Worm (Caenorhabditis elegans) whole organism, L1 larva: ENCODE data around the gene C04E12.2.
"Not testable (repeated sequence)": the region's sequence is repeated elsewhere in the genome, so short reads cannot be mapped to it uniquely, and the experiment has no call there.

Experiments
- C04F5.9 ChIP-seq: sonication (generic microtip); optimal IDR thresholded peaks from 2 replicates; lab custom pipeline; 2016; ENCODE audit warnings: missing genetic modification characterization, missing compliant biosample characterization
- F16B12.6 ChIP-seq: fragments of 150-350 bp; optimal IDR thresholded peaks from 2 replicates; lab custom pipeline; 2014; ENCODE audit warnings: missing biosample characterization, missing genetic modification characterization
- Y116A8C.19 ChIP-seq: sonication (generic microtip); optimal IDR thresholded peaks from 2 replicates; lab custom pipeline; 2016; ENCODE audit warnings: missing compliant biosample characterization, missing genetic modification characterization, borderline replicate concordance
- ama-1 ChIP-seq: fragments of 150-350 bp; optimal IDR thresholded peaks from 2 replicates; lab custom pipeline; 2014
- ceh-8 ChIP-seq: fragments of 200-800 bp; sonication (Bioruptor generic); optimal IDR thresholded peaks from 2 replicates; lab custom pipeline; 2018; ENCODE audit warnings: mild to moderate bottlenecking, missing genetic modification characterization, moderate library complexity, missing compliant biosample characterization
- ces-1 ChIP-seq: fragments of 150-350 bp; optimal IDR thresholded peaks from 2 replicates; lab custom pipeline; 2014; ENCODE audit warnings: missing biosample characterization, missing genetic modification reagents, missing genetic modification characterization
- dpl-1 ChIP-seq, 3 experiments: fragments of 150-350 bp in 2 of 3; sonication (generic microtip) in 1 of 3; optimal IDR thresholded peaks; 2 replicates each; lab custom pipeline; 2014 to 2017; ENCODE audit warnings: missing biosample characterization in 3 of 3, missing genetic modification characterization in 3 of 3, missing genetic modification reagents in 3 of 3
- dsc-1 ChIP-seq: sonication (generic microtip); optimal IDR thresholded peaks from 2 replicates; lab custom pipeline; 2016; ENCODE audit warnings: mild to moderate bottlenecking, missing genetic modification characterization, missing compliant biosample characterization
- efl-1 ChIP-seq, 4 experiments: fragments of 150-350 bp; optimal IDR thresholded peaks in 3 of 4; peaks in 1 of 4; 1 replicate in 1 of 4; 2 replicates in 3 of 4; lab custom pipeline; 2014; ENCODE audit warnings: missing biosample characterization in 2 of 4, missing genetic modification characterization in 2 of 4, missing genetic modification reagents in 2 of 4
- efl-3 ChIP-seq: fragments of 200-800 bp; sonication (Bioruptor generic); optimal IDR thresholded peaks from 2 replicates; lab custom pipeline; 2018; ENCODE audit warnings: mild to moderate bottlenecking, missing genetic modification characterization, missing compliant biosample characterization
- egl-13 ChIP-seq: sonication (generic microtip); optimal IDR thresholded peaks from 2 replicates; lab custom pipeline; 2016; ENCODE audit warnings: missing genotype, missing genetic modification reagents, missing genetic modification characterization, missing compliant biosample characterization
- elt-3 ChIP-seq, 6 experiments: fragments of 150-350 bp in 1 of 6; sonication (generic microtip); optimal IDR thresholded peaks; 2 replicates each; lab custom pipeline; 2017 to 2018; ENCODE audit warnings: missing biosample characterization in 6 of 6, missing genetic modification characterization in 6 of 6, inconsistent platforms in 1 of 6
- ets-5 ChIP-seq: fragments of 200-800 bp; sonication (Bioruptor generic); IDR thresholded peaks from 2 replicates; pipeline ENCODE4 v1.3.6; 2022; ENCODE audit warnings: missing genetic modification characterization, missing compliant biosample characterization
- fkh-10 ChIP-seq: sonication (generic microtip); optimal IDR thresholded peaks from 2 replicates; lab custom pipeline; 2017; ENCODE audit warnings: missing biosample characterization, missing genetic modification reagents, missing genetic modification characterization
- fkh-4 ChIP-seq: sonication (generic microtip); optimal IDR thresholded peaks from 2 replicates; lab custom pipeline; 2016; ENCODE audit warnings: missing compliant biosample characterization, missing genetic modification characterization, borderline replicate concordance
- fkh-8 ChIP-seq: sonication (generic microtip); optimal IDR thresholded peaks from 2 replicates; lab custom pipeline; 2016; ENCODE audit warnings: mild to moderate bottlenecking, missing genetic modification characterization, missing compliant biosample characterization
- fos-1 ChIP-seq: fragments of 150-350 bp; optimal IDR thresholded peaks from 2 replicates; lab custom pipeline; 2014; ENCODE audit warnings: missing biosample characterization, missing genetic modification characterization
- grh-1 ChIP-seq: fragments of 200-800 bp; sonication (Bioruptor generic); IDR thresholded peaks from 2 replicates; pipeline ENCODE4 v1.3.6; 2022; ENCODE audit warnings: missing genetic modification reagents, missing genetic modification characterization, missing compliant biosample characterization
- hlh-4 ChIP-seq: sonication (generic microtip); optimal IDR thresholded peaks from 2 replicates; lab custom pipeline; 2016; ENCODE audit warnings: mild to moderate bottlenecking, missing genetic modification characterization, missing compliant biosample characterization
- hpl-2 ChIP-seq: fragments of 150-350 bp; optimal IDR thresholded peaks from 2 replicates; lab custom pipeline; 2014; ENCODE audit warnings: missing biosample characterization, missing genetic modification reagents, missing genetic modification characterization
- isw-1 ChIP-seq: fragments of 200-800 bp; sonication (Bioruptor generic); IDR thresholded peaks from 2 replicates; pipeline ENCODE4 v1.3.6; 2022; ENCODE audit warnings: missing genetic modification characterization, missing compliant biosample characterization
- jun-1 ChIP-seq: fragments of 150-350 bp; optimal IDR thresholded peaks from 2 replicates; lab custom pipeline; 2014; ENCODE audit warnings: missing biosample characterization, missing genetic modification reagents, missing genetic modification characterization
- lin-13 ChIP-seq: fragments of 150-350 bp; optimal IDR thresholded peaks from 2 replicates; lab custom pipeline; 2014; ENCODE audit warnings: missing biosample characterization, missing genetic modification reagents, missing genetic modification characterization
- lin-14 ChIP-seq: fragments of 200-800 bp; sonication (Bioruptor generic); optimal IDR thresholded peaks from 2 replicates; lab custom pipeline; 2018; ENCODE audit warnings: mild to moderate bottlenecking, missing genetic modification characterization, moderate library complexity, missing compliant biosample characterization
- lin-39 ChIP-seq: fragments of 150-350 bp; optimal IDR thresholded peaks from 2 replicates; lab custom pipeline; 2014; ENCODE audit warnings: missing biosample characterization, missing genetic modification reagents, missing genetic modification characterization
- lsy-2 ChIP-seq, 2 experiments: fragments of 150-350 bp; optimal IDR thresholded peaks; 2 replicates each; lab custom pipeline; 2014; ENCODE audit warnings: missing biosample characterization in 2 of 2, missing genetic modification characterization in 2 of 2
- mab-9 ChIP-seq: fragments of 200-800 bp; sonication (Bioruptor generic); IDR thresholded peaks from 2 replicates; pipeline ENCODE4 v1.3.6; 2022; ENCODE audit warnings: missing genetic modification reagents, missing genetic modification characterization, missing compliant biosample characterization
- mdl-1 ChIP-seq, 2 experiments: fragments of 150-350 bp; optimal IDR thresholded peaks; 2 replicates each; lab custom pipeline; 2014 to 2017; ENCODE audit warnings: missing biosample characterization in 2 of 2, missing genetic modification characterization in 2 of 2, inconsistent platforms in 1 of 2
- nhr-19 ChIP-seq: fragments of 200-800 bp; sonication (Bioruptor generic); conservative IDR thresholded peaks from 2 replicates; pipeline ENCODE4 v1.3.6; 2022; ENCODE audit warnings: missing genetic modification characterization, missing compliant biosample characterization
- nhr-28 ChIP-seq: fragments of 150-350 bp; optimal IDR thresholded peaks from 2 replicates; lab custom pipeline; 2014; ENCODE audit warnings: missing biosample characterization, missing genetic modification characterization
- nhr-47 ChIP-seq: sonication (generic microtip); optimal IDR thresholded peaks from 2 replicates; lab custom pipeline; 2016; ENCODE audit warnings: mild to moderate bottlenecking, missing genetic modification characterization, moderate library complexity, missing compliant biosample characterization
- nhr-77 ChIP-seq: fragments of 150-350 bp; optimal IDR thresholded peaks from 2 replicates; lab custom pipeline; 2014; ENCODE audit warnings: missing biosample characterization, missing genetic modification characterization
- nhr-84 ChIP-seq: sonication (generic microtip); optimal IDR thresholded peaks from 2 replicates; lab custom pipeline; 2017; ENCODE audit warnings: missing biosample characterization, missing genetic modification characterization
- nhr-85 ChIP-seq: sonication (generic microtip); peaks from one replicate; lab custom pipeline; 2016; ENCODE audit warnings: missing genetic modification characterization, inconsistent platforms, missing compliant biosample characterization
- pqm-1 ChIP-seq: sonication (generic microtip); optimal IDR thresholded peaks from 3 replicates; lab custom pipeline; 2017; ENCODE audit warnings: missing biosample characterization, missing genetic modification characterization
- rnt-1 ChIP-seq: sonication (generic microtip); optimal IDR thresholded peaks from 2 replicates; lab custom pipeline; 2016; ENCODE audit warnings: mild to moderate bottlenecking, missing genetic modification characterization, moderate library complexity, missing compliant biosample characterization
- sup-37 ChIP-seq: fragments of 200-800 bp; sonication (Bioruptor generic); optimal IDR thresholded peaks from 2 replicates; lab custom pipeline; 2018; ENCODE audit warnings: mild to moderate bottlenecking, missing genetic modification characterization, missing compliant biosample characterization
- swsn-7 ChIP-seq: sonication (generic microtip); optimal IDR thresholded peaks from 2 replicates; lab custom pipeline; 2016; ENCODE audit warnings: missing genetic modification characterization, missing compliant biosample characterization
- tbx-2 ChIP-seq: sonication (generic microtip); optimal IDR thresholded peaks from 2 replicates; lab custom pipeline; 2016; ENCODE audit warnings: missing genetic modification characterization, missing compliant biosample characterization
- unc-130 ChIP-seq: fragments of 150-350 bp; optimal IDR thresholded peaks from 2 replicates; lab custom pipeline; 2017; ENCODE audit warnings: missing biosample characterization, missing genetic modification characterization, inconsistent platforms
- unc-30 ChIP-seq: sonication (generic microtip); optimal IDR thresholded peaks from 2 replicates; lab custom pipeline; 2017; ENCODE audit warnings: missing biosample characterization, missing genetic modification characterization
- zag-1 ChIP-seq: fragments of 150-350 bp; optimal IDR thresholded peaks from 2 replicates; lab custom pipeline; 2014; ENCODE audit warnings: missing biosample characterization, missing genetic modification characterization

The C04E12.2 gene

DNA sequence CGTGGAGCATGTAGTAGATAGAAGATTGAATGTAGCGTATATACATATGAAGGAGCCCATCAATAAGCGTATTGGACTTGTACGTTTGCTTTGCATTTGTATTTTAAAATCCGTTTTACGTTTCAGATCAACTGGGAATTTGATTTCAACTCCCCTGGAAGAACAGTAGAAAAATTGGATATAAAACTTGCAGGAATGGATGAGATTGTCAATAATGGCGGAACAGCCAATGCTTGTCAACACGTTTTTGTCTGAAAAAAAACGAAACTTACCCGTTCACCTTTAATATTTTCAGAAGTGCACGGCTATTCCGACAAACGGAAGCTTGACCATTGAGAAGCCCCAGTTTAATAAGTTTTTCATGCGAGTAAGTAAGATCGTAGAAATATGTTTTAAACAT lies at the start of gene C04E12.2:
Gene C04E12.2 (plus strand): TSS at position 301 of the 400 bp plus-strand sequence.
- TF ChIP-seq nhr-77 (tag; lab: Kevin White, UChicago); egl-13; nhr-19 (GFP tag; lab: Robert Waterston, UW): not testable (repeated sequence)

DNA sequence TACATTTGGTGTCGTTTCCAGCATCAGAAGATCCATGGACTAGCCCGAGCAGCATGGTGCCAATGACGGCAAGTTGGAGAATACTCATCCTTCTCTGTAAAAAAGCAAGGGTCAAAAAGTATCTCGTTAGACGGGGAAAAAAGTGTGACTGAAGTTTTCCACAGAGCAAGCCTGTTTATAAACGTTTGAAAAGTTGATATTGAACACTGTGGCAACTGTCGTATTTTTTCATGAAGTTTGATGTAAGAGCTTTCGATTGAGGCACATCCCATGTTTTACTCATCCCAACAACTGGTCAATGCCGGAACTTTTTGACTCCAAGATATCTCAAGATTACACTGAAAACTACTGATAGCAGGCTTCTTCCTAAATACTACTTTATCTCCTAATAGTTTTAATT lies 48.9 kb upstream of the C04E12.2 start, which contains the start of gene F35F10.13:
Gene F35F10.13 (minus strand): TSS at position 101 of the 400 bp plus-strand sequence.
- no peak for TF ChIP-seq lin-13 (GFP tag; lab: Kevin White, UChicago)
- no peak for TF ChIP-seq dpl-1 (GFP tag; optimal IDR thresholded peaks at IDR 0.05; lab: Kevin White, UChicago)
- no peak for TF ChIP-seq rnt-1

DNA sequence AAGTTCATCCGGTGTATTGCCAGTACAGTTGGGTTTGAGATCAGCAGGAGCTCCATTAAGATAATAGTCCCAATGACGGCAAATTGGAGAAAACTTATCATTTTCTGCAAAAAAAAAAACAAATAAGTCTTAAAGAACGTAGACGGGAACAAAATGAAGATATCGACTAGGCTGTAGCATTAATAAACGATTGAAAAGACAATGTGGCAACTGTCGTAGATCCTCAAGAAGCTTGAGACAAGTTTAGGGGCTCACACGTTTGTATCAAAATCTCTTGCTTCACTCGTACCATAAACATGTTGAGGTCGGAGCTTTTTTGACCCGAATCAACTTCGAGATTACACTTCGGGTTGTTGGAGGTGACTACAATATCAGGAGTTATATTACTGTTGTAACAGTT lies 47.9 kb upstream of the C04E12.2 start, which contains the start of gene F35F10.14:
Gene F35F10.14 (minus strand): TSS at position 101 of the 400 bp plus-strand sequence.
- TF ChIP-seq Y116A8C.19 (tag; lab: Kevin White, UChicago) = no peak
- no peak for TF ChIP-seq dpl-1 (GFP tag; optimal IDR thresholded peaks at IDR 0.05; lab: Kevin White, UChicago)
- TF ChIP-seq isw-1 (GFP tag; lab: Robert Waterston, UW) = no peak
- no peak for TF ChIP-seq nhr-47 (tag; lab: Kevin White, UChicago)
- no peak for TF ChIP-seq dsc-1 (tag; lab: Kevin White, UChicago)
- no peak for TF ChIP-seq grh-1 (GFP tag; lab: Robert Waterston, UW)
- no peak for TF ChIP-seq fkh-4 (tag; lab: Kevin White, UChicago)
- no peak for TF ChIP-seq hlh-4 (tag; lab: Kevin White, UChicago)
- TF ChIP-seq C04F5.9 (tag; lab: Kevin White, UChicago) = no peak
- no peak for TF ChIP-seq fkh-10 (GFP tag; lab: Kevin White, UChicago)

DNA sequence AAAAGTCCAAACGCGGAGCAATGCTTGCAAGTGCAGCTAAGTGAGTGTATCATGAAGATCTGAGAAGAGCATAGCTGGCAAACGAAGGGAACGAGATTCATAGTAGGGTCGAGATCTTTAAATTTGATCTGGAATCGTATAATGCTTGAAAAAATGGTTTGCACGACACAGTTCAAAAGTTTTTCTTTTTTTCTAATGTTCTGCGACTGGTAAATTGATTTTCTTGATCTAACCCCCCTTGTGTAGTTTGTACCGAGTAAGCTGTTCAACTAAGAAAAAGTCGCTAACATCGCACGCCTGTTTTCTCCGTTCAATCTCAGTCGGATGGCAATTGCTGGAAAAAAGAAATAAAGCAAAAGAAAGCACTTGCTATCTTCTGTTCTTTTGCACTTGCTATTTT lies 47.4 kb upstream of the C04E12.2 start, which contains the start of gene C17B7.14:
Gene C17B7.14 (minus strand): TSS at position 101 of the 400 bp plus-strand sequence.
- TF ChIP-seq ets-5 (no peak), efl-3 (GFP tag; lab: Kevin White, UChicago) (no peak), efl-1 (optimal IDR thresholded peaks at IDR 0.05; lab: Kevin White, UChicago) (no peak), efl-1 (GFP tag; optimal IDR thresholded peaks at IDR 0.05 in 1 of 2; lab: Kevin White, UChicago) (no peak), F16B12.6 (tag; lab: Kevin White, UChicago) (no peak), mdl-1 (tag; optimal IDR thresholded peaks at IDR 0.05; lab: Kevin White, UChicago) (no peak), nhr-19 (GFP tag; lab: Robert Waterston, UW) (no peak), lin-14 (GFP tag; lab: Kevin White, UChicago) (no peak), ama-1 (lab: Kevin White, UChicago) (no peak), tbx-2 (tag; lab: Kevin White, UChicago) (no peak), dpl-1 (GFP tag; optimal IDR thresholded peaks at IDR 0.05; lab: Kevin White, UChicago) (no peak), sup-37 (GFP tag; lab: Kevin White, UChicago) (no peak), ceh-8 (GFP tag; lab: Kevin White, UChicago) (no peak), fkh-10 (GFP tag; lab: Kevin White, UChicago) (no peak), nhr-84 (no peak), swsn-7 (tag; lab: Kevin White, UChicago) (no peak), grh-1 (GFP tag; lab: Robert Waterston, UW) (no peak), nhr-28 (tag; lab: Kevin White, UChicago) (no peak), lin-39 (tag; lab: Kevin White, UChicago) (no peak), fkh-8 (tag; lab: Kevin White, UChicago) (no peak)

DNA sequence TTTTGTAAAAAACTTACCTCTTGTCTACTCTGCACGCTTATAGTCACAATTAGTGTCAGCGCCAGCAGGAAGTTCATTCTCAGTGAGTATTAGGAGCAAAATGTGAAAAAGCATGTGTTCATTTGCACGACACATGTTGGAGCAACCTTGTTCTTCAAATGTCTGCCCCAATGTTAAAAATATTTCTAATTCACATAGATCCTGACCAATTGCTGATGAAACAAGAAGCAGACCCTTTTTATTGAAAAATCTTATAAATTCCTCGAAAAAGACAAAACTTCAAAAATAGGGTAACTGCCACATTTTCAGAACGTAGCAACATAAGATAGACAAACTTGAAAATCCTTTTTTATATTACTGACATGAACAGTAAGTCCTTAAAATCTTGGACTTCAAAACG lies 43.7 kb upstream of the C04E12.2 start, which contains the start of gene C17B7.8:
Gene C17B7.8 (minus strand): TSS at position 101 of the 400 bp plus-strand sequence.
- TF ChIP-seq jun-1 (tag; lab: Kevin White, UChicago) (no peak), ceh-8 (GFP tag; lab: Kevin White, UChicago) (no peak), isw-1 (GFP tag; lab: Robert Waterston, UW) (no peak), nhr-77 (tag; lab: Kevin White, UChicago) (no peak), ces-1 (GFP tag; lab: Kevin White, UChicago) (no peak), unc-130 (tag; lab: Kevin White, UChicago) (no peak), fos-1 (no peak), zag-1 (tag; lab: Kevin White, UChicago) (no peak), unc-30 (tag; lab: Kevin White, UChicago) (no peak), lsy-2 (tag; optimal IDR thresholded peaks at IDR 0.05; lab: Kevin White, UChicago) (no peak), dsc-1 (tag; lab: Kevin White, UChicago) (no peak), pqm-1 (tag; lab: Kevin White, UChicago) (no peak), elt-3 (tag; optimal IDR thresholded peaks at IDR 0.05; lab: Kevin White, UChicago) (no peak), hpl-2 (no peak), mab-9 (GFP tag; lab: Robert Waterston, UW) (no peak), nhr-85 (tag; lab: Kevin White, UChicago) (no peak)
